In genomic region chr3L:1166266-1166665, dm6 we compare ENCODE assay signal across 4 fruit fly cellular contexts.
A peak's percentile ranks its signal among the peaks of the same experiment; 100 is the strongest.
TF ChIP-seq lines count a peak whose summit lies in the region.

No protein-coding gene starts in this region.

- peak; percentile 28 for TF ChIP-seq CTCF in whole organism, embryonic (GFP tag; optimal IDR thresholded peaks at IDR 0.05; lab: Kevin White, UChicago)

TF ChIP-seq in whole organism, adult, 20 proteins besides CTCF, POLR2A, EP300 and RAD21:
- TF ChIP-seq CG7101 (tag; optimal IDR thresholded peaks at IDR 0.05; lab: Kevin White, UChicago) = peak; percentile 87
- TF ChIP-seq cnc (optimal IDR thresholded peaks at IDR 0.05; lab: Kevin White, UChicago) = no peak
- TF ChIP-seq ovo (GFP tag; optimal IDR thresholded peaks at IDR 0.05; lab: Kevin White, UChicago) = peak; percentile 86
- peak; percentile 63 for TF ChIP-seq CG33017 (tag; optimal IDR thresholded peaks at IDR 0.05; lab: Kevin White, UChicago)
- peak; percentile 48 for TF ChIP-seq toe (GFP tag; optimal IDR thresholded peaks at IDR 0.05; lab: Kevin White, UChicago)
- no peak for TF ChIP-seq tj (GFP tag; optimal IDR thresholded peaks at IDR 0.05; lab: Kevin White, UChicago)
- peak; percentile 85 for TF ChIP-seq cic (GFP tag; optimal IDR thresholded peaks at IDR 0.05; lab: Kevin White, UChicago)
- TF ChIP-seq CG14711 (tag; optimal IDR thresholded peaks at IDR 0.05; lab: Kevin White, UChicago) = peak; percentile 72
- TF ChIP-seq Hr96 (GFP tag; optimal IDR thresholded peaks at IDR 0.05; lab: Kevin White, UChicago) = peak; percentile 46
- peak; percentile 86 for TF ChIP-seq CG12768 (GFP tag; optimal IDR thresholded peaks at IDR 0.05; lab: Kevin White, UChicago)
- peak; percentile 86 for TF ChIP-seq CG7045 (GFP tag; optimal IDR thresholded peaks at IDR 0.05; lab: Kevin White, UChicago)
- TF ChIP-seq Clk (GFP tag; optimal IDR thresholded peaks at IDR 0.05; lab: Kevin White, UChicago) = peak; percentile 46
- peak; percentile 41 for TF ChIP-seq Mnt (GFP tag; optimal IDR thresholded peaks at IDR 0.05; lab: Kevin White, UChicago)
- peak; percentile 58 for TF ChIP-seq CG1620 (GFP tag; optimal IDR thresholded peaks at IDR 0.05; lab: Kevin White, UChicago)
- peak; percentile 61 for TF ChIP-seq pad (GFP tag; optimal IDR thresholded peaks at IDR 0.05; lab: Kevin White, UChicago)
- TF ChIP-seq kay (GFP tag; lab: Kevin White, UChicago; ENCODE audit: borderline replicate concordance) = no peak
- TF ChIP-seq Crg-1 (GFP tag; optimal IDR thresholded peaks at IDR 0.05; lab: Kevin White, UChicago) = peak; percentile 91
- no peak for TF ChIP-seq CG5204 (GFP tag; optimal IDR thresholded peaks at IDR 0.05; lab: Kevin White, UChicago)
- TF ChIP-seq bab1 (GFP tag; optimal IDR thresholded peaks at IDR 0.05; lab: Kevin White, UChicago) = no peak
- TF ChIP-seq CG11617 (GFP tag; optimal IDR thresholded peaks at IDR 0.05; lab: Kevin White, UChicago) = peak; percentile 66
TF ChIP-seq in whole organism, adult: peak in this region for 15.

TF ChIP-seq in whole organism, embryonic, 481 proteins besides CTCF, POLR2A, EP300 and RAD21 (continues in another document):
- TF ChIP-seq zen2 (GFP tag; IDR thresholded peaks at IDR 0.05; lab: Robert Waterston, UW; ENCODE audit: partially characterized antibody) (no peak), salm (tag; optimal IDR thresholded peaks at IDR 0.05; lab: Kevin White, UChicago) (peak; percentile 64), Chrac-16 (GFP tag; optimal IDR thresholded peaks at IDR 0.05; lab: Kevin White, UChicago) (no peak), Dll (GFP tag; IDR thresholded peaks at IDR 0.05; lab: Robert Waterston, UW; ENCODE audit: partially characterized antibody) (no peak), mam (GFP tag; optimal IDR thresholded peaks at IDR 0.05; lab: Kevin White, UChicago) (no peak), Hr78 (GFP tag; optimal IDR thresholded peaks at IDR 0.05; lab: Kevin White, UChicago) (no peak), CG11695 (GFP tag; IDR thresholded peaks at IDR 0.05; lab: Robert Waterston, UW) (peak; percentile 61; the same call in 2 of the 3 replicates), Usf (GFP tag; optimal IDR thresholded peaks at IDR 0.05; lab: Kevin White, UChicago) (no peak), CG18599 (GFP tag; optimal IDR thresholded peaks at IDR 0.05; lab: Kevin White, UChicago) (peak; percentile 47), Dip2 (GFP tag; IDR thresholded peaks at IDR 0.05; lab: Robert Waterston, UW) (no peak), CG7786 (GFP tag; optimal IDR thresholded peaks at IDR 0.05; lab: Kevin White, UChicago) (no peak), gsb-n (tag; optimal IDR thresholded peaks at IDR 0.05; lab: Kevin White, UChicago) (peak; percentile 63), btn (GFP tag; optimal IDR thresholded peaks at IDR 0.05; lab: Kevin White, UChicago) (peak; percentile 49), Fer1 (GFP tag; optimal IDR thresholded peaks at IDR 0.05; lab: Kevin White, UChicago) (peak; percentile 40), emc (GFP tag; optimal IDR thresholded peaks at IDR 0.05; lab: Kevin White, UChicago) (no peak), grau (tag; optimal IDR thresholded peaks at IDR 0.05; lab: Kevin White, UChicago) (peak; percentile 14), Eip74EF (GFP tag; optimal IDR thresholded peaks at IDR 0.05; lab: Kevin White, UChicago) (peak in 1 of 2 experiments; percentile 8), CG13287 (GFP tag; IDR thresholded peaks at IDR 0.05; lab: Robert Waterston, UW; ENCODE audit: partially characterized antibody) (no peak), luna (GFP tag; optimal IDR thresholded peaks at IDR 0.05; lab: Kevin White, UChicago) (no peak), Antp (GFP tag; optimal IDR thresholded peaks at IDR 0.05; lab: Kevin White, UChicago) (no peak), Ets65A (GFP tag; lab: Kevin White, UChicago) (no peak), ham (GFP tag; IDR thresholded peaks at IDR 0.05; lab: Robert Waterston, UW) (no peak), CG4820 (GFP tag; optimal IDR thresholded peaks at IDR 0.05; lab: Kevin White, UChicago) (no peak), dm (GFP tag; optimal IDR thresholded peaks at IDR 0.05; lab: Kevin White, UChicago) (no peak), tup (GFP tag; optimal IDR thresholded peaks at IDR 0.05; lab: Kevin White, UChicago) (no peak)

TF ChIP-seq in whole organism, prepupa, 60 proteins besides CTCF, POLR2A, EP300 and RAD21 (continues in another document):
- TF ChIP-seq Smox (GFP tag; optimal IDR thresholded peaks at IDR 0.05; lab: Kevin White, UChicago) (no peak), Hr38 (GFP tag; optimal IDR thresholded peaks at IDR 0.05; lab: Kevin White, UChicago) (no peak), cyc (GFP tag; optimal IDR thresholded peaks at IDR 0.05; lab: Kevin White, UChicago) (no peak), topi (GFP tag; optimal IDR thresholded peaks at IDR 0.05; lab: Kevin White, UChicago) (no peak), Eip78C (GFP tag; lab: Kevin White, UChicago) (peak; percentile 39), spab (GFP tag; optimal IDR thresholded peaks at IDR 0.05; lab: Kevin White, UChicago) (no peak), lz (GFP tag; optimal IDR thresholded peaks at IDR 0.05; lab: Kevin White, UChicago) (no peak), fkh (GFP tag; optimal IDR thresholded peaks at IDR 0.05; lab: Kevin White, UChicago) (peak; percentile 91), CG9139 (GFP tag; optimal IDR thresholded peaks at IDR 0.05; lab: Kevin White, UChicago) (peak; percentile 14), Blimp-1 (GFP tag; optimal IDR thresholded peaks at IDR 0.05; lab: Kevin White, UChicago) (no peak), CG6163 (GFP tag; IDR thresholded peaks at IDR 0.05; lab: Robert Waterston, UW) (peak; percentile 57), CG6792 (GFP tag; optimal IDR thresholded peaks at IDR 0.05; lab: Kevin White, UChicago) (no peak), svp (GFP tag; lab: Kevin White, UChicago) (no peak), CG4318 (GFP tag; optimal IDR thresholded peaks at IDR 0.05; lab: Kevin White, UChicago) (no peak), Gug (GFP tag; IDR thresholded peaks at IDR 0.05; lab: Robert Waterston, UW) (no peak), ss (GFP tag; optimal IDR thresholded peaks at IDR 0.05; lab: Kevin White, UChicago) (peak in 1 of 2 experiments; percentile 7), Met (GFP tag; optimal IDR thresholded peaks at IDR 0.05; lab: Kevin White, UChicago) (no peak), fd85E (GFP tag; optimal IDR thresholded peaks at IDR 0.05; lab: Kevin White, UChicago) (no peak), vri (GFP tag; optimal IDR thresholded peaks at IDR 0.05; lab: Kevin White, UChicago) (no peak), CG8319 (GFP tag; optimal IDR thresholded peaks at IDR 0.05; lab: Kevin White, UChicago) (no peak), net (GFP tag; optimal IDR thresholded peaks at IDR 0.05; lab: Kevin White, UChicago) (no peak), eg (GFP tag; IDR thresholded peaks at IDR 0.05; lab: Robert Waterston, UW) (peak; percentile 52; the same call in 2 of the 3 replicates), CG34406 (GFP tag; optimal IDR thresholded peaks at IDR 0.05; lab: Kevin White, UChicago) (no peak), CG11902 (GFP tag; optimal IDR thresholded peaks at IDR 0.05; lab: Kevin White, UChicago) (no peak), CG7368 (GFP tag; optimal IDR thresholded peaks at IDR 0.05; lab: Kevin White, UChicago) (no peak), Eip93F (GFP tag; optimal IDR thresholded peaks at IDR 0.05; lab: Kevin White, UChicago) (no peak), Ets96B (tag; optimal IDR thresholded peaks at IDR 0.05; lab: Kevin White, UChicago) (no peak), Hr4 (GFP tag; optimal IDR thresholded peaks at IDR 0.05; lab: Kevin White, UChicago) (no peak)

TF ChIP-seq in whole organism, pupa, 21 proteins besides CTCF, POLR2A, EP300 and RAD21:
- TF ChIP-seq gl (tag; optimal IDR thresholded peaks at IDR 0.05; lab: Kevin White, UChicago) (no peak), Ets98B (GFP tag; IDR thresholded peaks at IDR 0.05; lab: Robert Waterston, UW) (peak; percentile 35; the same call in 1 of the 2 replicates), fd96Ca (GFP tag; IDR thresholded peaks at IDR 0.05; lab: Robert Waterston, UW) (no peak), CG17806 (tag; optimal IDR thresholded peaks at IDR 0.05; lab: Kevin White, UChicago) (no peak), Pif1A (GFP tag; optimal IDR thresholded peaks at IDR 0.05; lab: Kevin White, UChicago) (peak; percentile 9), Pif1B (GFP tag; optimal IDR thresholded peaks at IDR 0.05; lab: Kevin White, UChicago) (peak; percentile 1), EcR (GFP tag; optimal IDR thresholded peaks at IDR 0.05; lab: Kevin White, UChicago) (no peak)
